Worm (Caenorhabditis elegans): ENCODE measurements around the gene bcf-1.

bcf-1 gene

ce11 chrV:6355975-6356441 lies 52.6 kb downstream of the bcf-1 start, which contains the start of gene bcl-11:
Gene bcl-11, plus strand, starts transcription at chrV:6356025.
- 0 out of 2 replicates have a peak, but pooled peaks have one; percentile 17 for TF ChIP-seq ceh-20 (GFP tag; IDR thresholded peaks at IDR 0.05)
- TF ChIP-seq unc-62 (GFP tag; optimal IDR thresholded peaks at IDR 0.05 in 1 of 2) = peak in 1 of 2 experiments; percentile 20
- TF ChIP-seq unc-62 (tag; optimal IDR thresholded peaks at IDR 0.05) = no peak
- TF ChIP-seq nhr-102 (tag; optimal IDR thresholded peaks at IDR 0.05) = no peak
- TF ChIP-seq saeg-2 (GFP tag; IDR thresholded peaks at IDR 0.05) = no peak
- peak; percentile 60 for TF ChIP-seq dve-1 (tag; optimal IDR thresholded peaks at IDR 0.05; ENCODE audit: insufficient read depth)
- no peak for TF ChIP-seq snpc-4 (tag; optimal IDR thresholded peaks at IDR 0.05)
- TF ChIP-seq lin-15B (tag; optimal IDR thresholded peaks at IDR 0.05) = no peak
- peak; percentile 59 for TF ChIP-seq pqm-1 (tag; optimal IDR thresholded peaks at IDR 0.05)
- peak; percentile 23 for TF ChIP-seq hlh-30 (tag; optimal IDR thresholded peaks at IDR 0.05; ENCODE audit: insufficient read depth)
- peak; percentile 49 for TF ChIP-seq nhr-28 (tag; optimal IDR thresholded peaks at IDR 0.05)
- no peak for TF ChIP-seq dmd-8 (GFP tag; IDR thresholded peaks at IDR 0.05)
- peak; percentile 36; the same call in 1 of the 2 replicates for TF ChIP-seq lin-1 (GFP tag; IDR thresholded peaks at IDR 0.05)
- TF ChIP-seq spr-3 (GFP tag; optimal IDR thresholded peaks at IDR 0.05) = no peak
- no peak for TF ChIP-seq nhr-10 (tag; optimal IDR thresholded peaks at IDR 0.05)
- TF ChIP-seq nhr-48 (tag; optimal IDR thresholded peaks at IDR 0.05) = peak; percentile 60
- TF ChIP-seq skn-1 (tag; optimal IDR thresholded peaks at IDR 0.05) = no peak
- TF ChIP-seq lin-39 (tag; optimal IDR thresholded peaks at IDR 0.05) = no peak
- no peak for TF ChIP-seq mxl-2 (GFP tag; conservative IDR thresholded peaks at IDR 0.05)
- peak; percentile 71 for TF ChIP-seq hlh-11 (tag; optimal IDR thresholded peaks at IDR 0.05)
- peak; percentile 89 for TF ChIP-seq dmd-6 (GFP tag; IDR thresholded peaks at IDR 0.05)
- TF ChIP-seq vab-7 (GFP tag; IDR thresholded peaks at IDR 0.05) = no peak
- TF ChIP-seq php-3 (GFP tag; IDR thresholded peaks at IDR 0.05) = peak; percentile 59; the same call in 1 of the 2 replicates
- no peak for TF ChIP-seq nhr-77 (tag; optimal IDR thresholded peaks at IDR 0.05)
- TF ChIP-seq zfp-3 (GFP tag; conservative IDR thresholded peaks at IDR 0.05) = no peak
- TF ChIP-seq tra-1 (GFP tag; IDR thresholded peaks at IDR 0.05) = 0 out of 2 replicates have a peak, but pooled peaks have one; percentile 56
- TF ChIP-seq nhr-42 (GFP tag; IDR thresholded peaks at IDR 0.05) = no peak
- no peak for TF ChIP-seq nhr-237 (tag; optimal IDR thresholded peaks at IDR 0.05)
- TF ChIP-seq daf-16 (GFP tag; optimal IDR thresholded peaks at IDR 0.05) = no peak
- TF ChIP-seq daf-16 (tag; optimal IDR thresholded peaks at IDR 0.05) = peak; percentile 26
- TF ChIP-seq mep-1 (tag; optimal IDR thresholded peaks at IDR 0.05) = no peak
- no peak for TF ChIP-seq tag-97 (GFP tag; IDR thresholded peaks at IDR 0.05)
- TF ChIP-seq mdt-29 (GFP tag; IDR thresholded peaks at IDR 0.05) = no peak
- no peak for TF ChIP-seq unc-39 (tag; optimal IDR thresholded peaks at IDR 0.05)
- no peak for TF ChIP-seq ceh-28 (tag; optimal IDR thresholded peaks at IDR 0.05)
- TF ChIP-seq hif-1 (tag; optimal IDR thresholded peaks at IDR 0.05) = peak in 1 of 2 experiments; percentile 19
- TF ChIP-seq gei-8 (GFP tag; optimal IDR thresholded peaks at IDR 0.05) = no peak
- no peak for TF ChIP-seq set-16 (GFP tag; IDR thresholded peaks at IDR 0.05)

ce11 chrV:6355412-6355811 lies 53.2 kb downstream of the bcf-1 start:
- TF ChIP-seq aha-1 (tag) (peak; percentile 29), dmd-6 (GFP tag; IDR thresholded peaks at IDR 0.05) (0 out of 2 replicates have a peak, but pooled peaks have one; percentile 1), set-16 (GFP tag; IDR thresholded peaks at IDR 0.05) (peak; percentile 62), egl-43 (GFP tag; IDR thresholded peaks at IDR 0.05) (0 out of 2 replicates have a peak, but pooled peaks have one; percentile 9), F37D6.2 (tag; optimal IDR thresholded peaks at IDR 0.05) (no peak)
